Worm (Caenorhabditis elegans) whole organism, L4 larva: ENCODE measurements around the gene T21E8.4.
A peak's percentile ranks its signal among the peaks of the same experiment; 100 is the strongest.

Experiments used
- F26F4.8 ChIP-seq: fragments of 200-800 bp; sonication (Bioruptor generic); conservative IDR thresholded peaks from 2 replicates; pipeline ENCODE4 v1.3.6; 2022; ENCODE audit warnings: missing genetic modification characterization, missing compliant biosample characterization
- F49E8.2 ChIP-seq: sonication (generic microtip); optimal IDR thresholded peaks from 2 replicates; lab custom pipeline; 2016; ENCODE audit warnings: missing compliant biosample characterization, mild to moderate bottlenecking, missing genetic modification characterization, borderline replicate concordance
- T20F7.1 ChIP-seq: fragments of 200-800 bp; sonication (Bioruptor generic); optimal IDR thresholded peaks from 2 replicates; lab custom pipeline; 2018; ENCODE audit warnings: mild to moderate bottlenecking, missing genetic modification characterization, missing compliant biosample characterization
- T26A8.4 ChIP-seq: fragments of 200-800 bp; sonication (Bioruptor generic); IDR thresholded peaks from 2 replicates; pipeline ENCODE4 v1.3.6; 2022; ENCODE audit warnings: missing genetic modification characterization, missing compliant biosample characterization
- Y48G9A.11 ChIP-seq: fragments of 200-800 bp; sonication (Bioruptor generic); IDR thresholded peaks from 2 replicates; pipeline ENCODE4 v1.3.6; 2022; ENCODE audit warnings: missing genetic modification reagents, missing genetic modification characterization, missing compliant biosample characterization
- aha-1 ChIP-seq: fragments of 150-350 bp; peaks from one replicate; lab custom pipeline; 2014; ENCODE audit warnings: missing biosample characterization, missing genetic modification characterization
- aly-2 ChIP-seq: sonication (generic microtip); optimal IDR thresholded peaks from 2 replicates; lab custom pipeline; 2018; ENCODE audit warnings: missing biosample characterization, missing genetic modification characterization
- ceh-28 ChIP-seq: fragments of 150-350 bp; optimal IDR thresholded peaks from 2 replicates; lab custom pipeline; 2014; ENCODE audit warnings: missing biosample characterization, missing genetic modification reagents, missing genetic modification characterization
- ces-1 ChIP-seq: fragments of 150-350 bp; sonication (generic microtip); optimal IDR thresholded peaks from 4 replicates; lab custom pipeline; 2014; ENCODE audit warnings: missing biosample characterization, missing genetic modification reagents, missing genetic modification characterization
- cey-2 ChIP-seq: sonication (generic microtip); optimal IDR thresholded peaks from 3 replicates; lab custom pipeline; 2017; ENCODE audit warnings: missing genetic modification characterization, mild to moderate bottlenecking, missing compliant biosample characterization, antibody characterized with exemption, borderline replicate concordance; ENCODE audit not compliant: insufficient read depth
- daf-12 ChIP-seq: fragments of 150-350 bp; optimal IDR thresholded peaks from 2 replicates; lab custom pipeline; 2014; ENCODE audit warnings: missing biosample characterization, missing genetic modification reagents, missing genetic modification characterization
- daf-16 ChIP-seq, 3 experiments: sonication (generic microtip); optimal IDR thresholded peaks; 2 replicates each; lab custom pipeline; 2016 to 2017; ENCODE audit warnings: missing genetic modification characterization in 3 of 3, missing genetic modification reagents in 3 of 3, mild to moderate bottlenecking in 2 of 3, missing compliant biosample characterization in 2 of 3, missing biosample characterization in 1 of 3, moderate library complexity in 1 of 3
- daf-19 ChIP-seq: fragments of 200-800 bp; sonication (Bioruptor generic); conservative IDR thresholded peaks from 2 replicates; pipeline ENCODE4 v1.3.6; 2022; ENCODE audit warnings: missing genetic modification characterization, missing compliant biosample characterization
- dmd-6 ChIP-seq: fragments of 200-800 bp; sonication (Bioruptor generic); IDR thresholded peaks from 2 replicates; pipeline ENCODE4 v1.3.6; 2022; ENCODE audit warnings: missing genetic modification reagents, missing genetic modification characterization, missing compliant biosample characterization
- dve-1 ChIP-seq: sonication (generic microtip); optimal IDR thresholded peaks from 2 replicates; lab custom pipeline; 2017; ENCODE audit warnings: antibody characterized with exemption, mild to moderate bottlenecking, missing genetic modification characterization, missing compliant biosample characterization; ENCODE audit not compliant: insufficient read depth
- hlh-30 ChIP-seq: sonication (generic microtip); optimal IDR thresholded peaks from 2 replicates; lab custom pipeline; 2017; ENCODE audit warnings: antibody characterized with exemption, mild to moderate bottlenecking, missing genetic modification characterization, missing compliant biosample characterization; ENCODE audit not compliant: insufficient read depth
- hmg-1.1 ChIP-seq: fragments of 200-800 bp; sonication (Bioruptor generic); IDR thresholded peaks from 2 replicates; pipeline ENCODE4 v1.3.6; 2022; ENCODE audit warnings: missing genetic modification reagents, missing genetic modification characterization, missing compliant biosample characterization
- jun-1 ChIP-seq: fragments of 150-350 bp; optimal IDR thresholded peaks from 2 replicates; lab custom pipeline; 2014; ENCODE audit warnings: missing biosample characterization, missing genetic modification reagents, missing genetic modification characterization
- lin-29 ChIP-seq: fragments of 200-800 bp; sonication (Bioruptor generic); IDR thresholded peaks from 2 replicates; pipeline ENCODE4 v1.3.6; 2022; ENCODE audit warnings: missing genetic modification reagents, missing genetic modification characterization, missing compliant biosample characterization
- nhr-10 ChIP-seq: fragments of 150-350 bp; optimal IDR thresholded peaks from 2 replicates; lab custom pipeline; 2014; ENCODE audit warnings: missing biosample characterization, missing genetic modification characterization
- nhr-111 ChIP-seq: fragments of 200-800 bp; sonication (Bioruptor generic); optimal IDR thresholded peaks from 2 replicates; lab custom pipeline; 2018; ENCODE audit warnings: mild to moderate bottlenecking, missing genetic modification characterization, missing compliant biosample characterization
- nhr-48 ChIP-seq: sonication (generic microtip); optimal IDR thresholded peaks from 2 replicates; lab custom pipeline; 2016; ENCODE audit warnings: mild to moderate bottlenecking, missing genetic modification characterization, missing compliant biosample characterization
- nhr-76 ChIP-seq: fragments of 150-350 bp; optimal IDR thresholded peaks from 2 replicates; lab custom pipeline; 2014; ENCODE audit warnings: missing biosample characterization, missing genetic modification characterization
- nhr-77 ChIP-seq: fragments of 150-350 bp; optimal IDR thresholded peaks from 2 replicates; lab custom pipeline; 2014; ENCODE audit warnings: missing biosample characterization, missing genetic modification characterization
- pha-4 ChIP-seq, 2 experiments: fragments of 150-350 bp in 1 of 2; fragments of 200-800 bp in 1 of 2; sonication (Bioruptor generic) in 1 of 2; IDR thresholded peaks in 1 of 2; optimal IDR thresholded peaks in 1 of 2; 2 replicates each; pipeline versions ENCODE4 v1.3.6 to Lab custom; 2014 to 2022; ENCODE audit warnings: missing genetic modification characterization in 2 of 2, missing genetic modification reagents in 2 of 2, missing biosample characterization in 1 of 2, missing compliant biosample characterization in 1 of 2
- pqm-1 ChIP-seq: sonication (generic microtip); optimal IDR thresholded peaks from 2 replicates; lab custom pipeline; 2017; ENCODE audit warnings: missing biosample characterization, missing genetic modification characterization
- saeg-2 ChIP-seq: fragments of 200-800 bp; sonication (Bioruptor generic); IDR thresholded peaks from 2 replicates; pipeline ENCODE4 v1.3.6; 2022; ENCODE audit warnings: missing genetic modification reagents, missing genetic modification characterization, missing compliant biosample characterization
- tag-97 ChIP-seq: fragments of 200-800 bp; sonication (Bioruptor generic); IDR thresholded peaks from 2 replicates; pipeline ENCODE4 v1.3.6; 2022; ENCODE audit warnings: missing genetic modification characterization, missing compliant biosample characterization
- unc-130 ChIP-seq: sonication (generic microtip); optimal IDR thresholded peaks from 2 replicates; lab custom pipeline; 2016; ENCODE audit warnings: missing genetic modification reagents, missing genetic modification characterization, missing compliant biosample characterization
- unc-62 ChIP-seq, 3 experiments: fragments of 150-350 bp in 1 of 3; sonication (generic microtip); optimal IDR thresholded peaks in 2 of 3; peaks in 1 of 3; 1 replicate in 1 of 3; 2 replicates in 2 of 3; lab custom pipeline; 2014 to 2017; ENCODE audit warnings: missing biosample characterization in 3 of 3, missing genetic modification characterization in 3 of 3, missing genetic modification reagents in 3 of 3, missing genotype in 1 of 3
- zag-1 ChIP-seq: fragments of 150-350 bp; optimal IDR thresholded peaks from 2 replicates; lab custom pipeline; 2014; ENCODE audit warnings: missing biosample characterization, missing genetic modification characterization
- zip-2 ChIP-seq: fragments of 150-350 bp; optimal IDR thresholded peaks from 2 replicates; lab custom pipeline; 2014; ENCODE audit warnings: missing biosample characterization, missing genetic modification characterization
- ztf-7 ChIP-seq: fragments of 150-350 bp; optimal IDR thresholded peaks from 2 replicates; lab custom pipeline; 2014; ENCODE audit warnings: missing biosample characterization, missing genetic modification characterization

The T21E8.4 gene

ce11 chrX:10859211-10859610 lies 21.4 kb upstream of the T21E8.4 start, which contains the start of gene pgp-5:
pgp-5 (minus strand) TSS chrX:10859297.
- TF ChIP-seq unc-62 (GFP tag; optimal IDR thresholded peaks at IDR 0.05 in 1 of 2; lab: Kevin White, UChicago) (peak in 1 of 2 experiments; percentile 95), unc-62 (tag; optimal IDR thresholded peaks at IDR 0.05; lab: Kevin White, UChicago) (no peak), daf-12 (tag; lab: Kevin White, UChicago) (no peak), zip-2 (tag; lab: Kevin White, UChicago) (peak; percentile 81)

DNA sequence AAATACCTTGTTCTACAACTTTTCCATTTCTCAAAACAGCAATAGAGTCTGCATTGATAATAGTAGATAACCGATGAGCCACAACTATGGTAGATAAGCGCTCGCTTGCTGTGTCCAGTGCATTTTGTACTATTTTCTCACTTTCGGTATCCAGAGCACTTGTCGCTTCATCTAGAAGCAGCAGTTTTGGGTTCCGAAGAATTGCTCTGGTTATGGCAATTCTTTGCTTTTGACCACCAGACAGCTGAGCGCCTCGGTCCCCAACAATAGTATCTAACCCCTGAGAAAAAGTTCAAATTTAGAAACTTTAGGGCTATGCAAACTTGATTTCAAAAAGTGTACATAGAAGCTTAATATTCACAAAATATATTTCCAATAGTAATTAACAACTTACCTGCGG lies 21.0 kb upstream of the T21E8.4 start:
- TF ChIP-seq aha-1 (tag; lab: Kevin White, UChicago), result peak; percentile 56
- TF ChIP-seq zag-1, result no peak
- TF ChIP-seq unc-130, result no peak
- no peak for TF ChIP-seq pha-4 (GFP tag; IDR thresholded peaks at IDR 0.05; lab: Robert Waterston, UW)
- no peak for TF ChIP-seq pha-4 (tag; optimal IDR thresholded peaks at IDR 0.05; lab: Kevin White, UChicago)
- 0 out of 2 replicates have a peak, but pooled peaks have one; percentile 52 for TF ChIP-seq tag-97 (GFP tag; lab: Robert Waterston, UW)
- TF ChIP-seq, all 104 proteins: peak for 2

DNA sequence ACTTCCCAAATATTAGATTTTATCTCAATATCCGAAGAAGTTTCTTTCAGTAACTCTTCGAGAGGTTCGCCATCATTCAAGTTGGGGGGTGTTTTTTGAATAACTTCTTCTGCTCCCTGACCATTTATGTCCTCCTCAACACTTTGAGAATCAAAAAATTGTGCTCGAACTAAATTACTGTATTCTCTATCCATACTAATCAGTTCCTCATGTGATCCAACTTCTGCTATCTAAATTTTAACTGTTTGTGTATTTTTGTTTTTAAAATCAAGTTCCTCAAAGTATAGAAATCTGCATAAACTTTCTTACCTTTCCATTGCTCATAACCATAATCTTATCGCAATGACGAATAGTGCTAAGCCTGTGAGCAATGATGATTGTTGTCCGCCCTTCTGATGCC lies 18.9 kb upstream of the T21E8.4 start:
- TF ChIP-seq nhr-76 (tag; lab: Kevin White, UChicago) (no peak), unc-62 (GFP tag; optimal IDR thresholded peaks at IDR 0.05 in 1 of 2; lab: Kevin White, UChicago) (peak in 1 of 2 experiments; percentile 98), unc-62 (tag; optimal IDR thresholded peaks at IDR 0.05; lab: Kevin White, UChicago) (no peak)

DNA sequence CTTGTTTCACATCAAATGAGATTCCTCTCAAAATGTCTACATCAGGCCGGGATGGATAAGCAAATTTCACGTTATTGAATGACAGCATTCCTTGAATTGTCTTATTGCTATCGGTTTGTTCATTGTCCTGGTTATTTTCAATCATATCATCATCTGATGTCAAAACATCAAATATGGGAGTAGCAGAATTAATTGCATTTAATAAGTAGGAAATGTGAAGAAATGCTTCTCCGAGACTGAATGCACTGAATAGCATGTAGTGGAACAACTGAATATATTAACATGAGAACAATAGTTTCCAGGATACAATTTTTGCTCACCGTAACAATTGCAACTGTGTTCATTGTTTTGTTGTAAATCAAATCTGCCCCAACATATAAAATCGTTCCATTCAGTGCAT lies 18.0 kb upstream of the T21E8.4 start:
- TF ChIP-seq T20F7.1 (GFP tag; lab: Kevin White, UChicago), result no peak
- peak; percentile 96 for TF ChIP-seq aha-1 (tag; lab: Kevin White, UChicago)
- peak in 1 of 2 experiments; percentile 81 for TF ChIP-seq unc-62 (GFP tag; optimal IDR thresholded peaks at IDR 0.05 in 1 of 2; lab: Kevin White, UChicago)
- no peak for TF ChIP-seq unc-62 (tag; optimal IDR thresholded peaks at IDR 0.05; lab: Kevin White, UChicago)

DNA sequence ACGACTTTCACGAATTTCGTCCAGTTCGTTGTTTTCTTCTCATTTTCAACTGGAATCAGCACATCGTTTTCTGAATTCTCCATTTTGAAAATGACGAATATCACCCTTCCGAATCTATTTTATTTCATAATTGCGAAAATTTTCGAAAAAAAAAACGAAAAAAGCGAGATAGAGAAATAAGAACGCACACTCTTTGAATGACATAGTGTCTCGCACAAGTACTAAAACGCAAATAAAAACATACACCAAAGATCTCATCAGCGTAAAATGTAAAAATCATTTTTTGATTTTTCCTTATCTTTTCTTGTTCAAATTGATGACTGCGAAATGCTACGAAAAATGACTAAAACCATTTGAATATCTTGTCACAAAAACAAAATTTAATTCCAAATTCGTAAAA lies 16.3 kb upstream of the T21E8.4 start, which contains the start of gene pgp-8:
Gene pgp-8 (minus strand): TSS at position 101 of the 400 bp plus-strand sequence.
- peak; percentile 39 for TF ChIP-seq dmd-6 (GFP tag; lab: Robert Waterston, UW)
- TF ChIP-seq cey-2 (tag; lab: Kevin White, UChicago), result no peak

DNA sequence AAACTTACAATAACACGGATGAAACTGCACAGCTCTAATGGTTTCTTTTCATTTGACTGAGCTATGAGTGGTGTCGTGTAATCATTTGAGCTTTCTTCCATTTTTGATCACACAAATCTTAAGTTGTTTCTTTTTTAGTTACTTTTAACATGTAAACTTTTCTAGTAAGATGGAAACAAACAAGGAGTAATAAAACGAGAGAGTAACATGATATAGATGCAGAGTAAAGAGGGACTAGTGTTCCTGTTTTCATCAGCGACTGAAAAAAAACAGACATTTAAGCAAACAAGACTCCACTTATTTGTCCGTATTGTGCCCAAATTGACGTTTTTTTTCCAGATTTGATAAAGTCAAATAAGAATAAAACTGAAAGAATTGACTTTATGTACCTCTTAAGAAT lies 10.5 kb upstream of the T21E8.4 start, which contains the start of gene pgp-7:
Gene pgp-7 (minus strand): TSS at position 101 of the 400 bp plus-strand sequence.
- TF ChIP-seq daf-19 (no peak), unc-62 (GFP tag; optimal IDR thresholded peaks at IDR 0.05 in 1 of 2; lab: Kevin White, UChicago) (peak in 1 of 2 experiments; percentile 20), unc-62 (tag; optimal IDR thresholded peaks at IDR 0.05; lab: Kevin White, UChicago) (no peak)
- TF ChIP-seq, all 104 proteins: peak for 1

- TF ChIP-seq pqm-1 (tag; lab: Kevin White, UChicago) (peak; percentile 72), lin-29 (GFP tag; lab: Robert Waterston, UW) (no peak), dmd-6 (GFP tag; lab: Robert Waterston, UW) (no peak), hmg-1.1 (GFP tag; lab: Robert Waterston, UW) (no peak), F26F4.8 (no peak), unc-62 (GFP tag; optimal IDR thresholded peaks at IDR 0.05 in 1 of 2; lab: Kevin White, UChicago) (peak in 1 of 2 experiments; percentile 69), unc-62 (tag; optimal IDR thresholded peaks at IDR 0.05; lab: Kevin White, UChicago) (no peak), nhr-48 (tag; lab: Kevin White, UChicago) (no peak), dve-1 (tag; lab: Kevin White, UChicago) (no peak), T20F7.1 (GFP tag; lab: Kevin White, UChicago) (no peak), daf-16 (GFP tag; optimal IDR thresholded peaks at IDR 0.05; lab: Kevin White, UChicago) (no peak), daf-16 (tag; optimal IDR thresholded peaks at IDR 0.05; lab: Kevin White, UChicago) (peak; percentile 84), ceh-28 (tag; lab: Kevin White, UChicago) (no peak), aha-1 (tag; lab: Kevin White, UChicago) (peak; percentile 80), Y48G9A.11 (GFP tag; lab: Robert Waterston, UW) (no peak), T26A8.4 (GFP tag; lab: Robert Waterston, UW) (no peak), saeg-2 (GFP tag; lab: Robert Waterston, UW) (no peak), aly-2 (tag; lab: Kevin White, UChicago) (no peak), F49E8.2 (tag; lab: Kevin White, UChicago) (no peak), hlh-30 (tag; lab: Kevin White, UChicago) (no peak), ztf-7 (tag; lab: Kevin White, UChicago) (no peak), zip-2 (tag; lab: Kevin White, UChicago) (peak; percentile 89), nhr-10 (tag; lab: Kevin White, UChicago) (no peak), ces-1 (no peak), nhr-111 (GFP tag; lab: Kevin White, UChicago) (no peak), nhr-77 (no peak), jun-1 (no peak), cey-2 (tag; lab: Kevin White, UChicago) (no peak)
Measured at ce11 chrX:10877138-10877743, 3.4 kb upstream of the T21E8.4 start, which contains the start of gene pgp-6. pgp-6 (minus strand) TSS chrX:10877425.
